Worm (Caenorhabditis elegans) whole organism, L4 larva: Measurements from ENCODE around the gene aptf-4.

Source experiments
- ceh-28 ChIP-seq: fragments of 150-350 bp; optimal IDR thresholded peaks from 2 replicates; lab custom pipeline; 2014; ENCODE audit warnings: missing biosample characterization, missing genetic modification reagents, missing genetic modification characterization
- egl-27 ChIP-seq: sonication (generic microtip); optimal IDR thresholded peaks from 3 replicates; lab custom pipeline; 2017; ENCODE audit warnings: missing biosample characterization, missing genetic modification reagents, missing genetic modification characterization
- lin-13 ChIP-seq: fragments of 150-350 bp; optimal IDR thresholded peaks from 2 replicates; lab custom pipeline; 2014; ENCODE audit warnings: missing biosample characterization, missing genetic modification reagents, missing genetic modification characterization
- unc-130 ChIP-seq: sonication (generic microtip); optimal IDR thresholded peaks from 2 replicates; lab custom pipeline; 2016; ENCODE audit warnings: missing genetic modification reagents, missing genetic modification characterization, missing compliant biosample characterization

DNA sequence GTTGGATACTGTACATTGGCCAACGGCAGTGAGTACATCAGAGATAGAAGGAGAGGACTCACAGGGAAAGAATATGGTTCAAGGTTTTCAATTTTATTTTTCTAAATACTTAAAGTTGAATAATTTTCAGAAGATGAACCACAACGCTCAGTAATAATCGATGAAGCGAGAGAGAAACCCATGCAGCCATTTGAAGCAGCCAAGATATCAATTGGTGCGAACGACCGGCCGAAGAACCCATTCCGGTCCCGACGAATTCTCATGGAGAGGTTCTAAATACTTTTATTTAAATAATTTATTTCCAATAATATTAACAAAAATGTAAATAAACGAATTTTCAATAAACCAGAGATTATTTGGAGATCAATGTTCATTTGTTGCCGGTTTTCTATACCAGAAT, 9.4 kb downstream of the aptf-4 start, which contains the start of gene pigg-1:
- TF ChIP-seq lin-13, result no peak
- TF ChIP-seq ceh-28 (tag; lab: Kevin White, UChicago), result no peak
- no peak for TF ChIP-seq egl-27
- no peak for TF ChIP-seq unc-130 (GFP tag; lab: Kevin White, UChicago)
